Worm (Caenorhabditis elegans) whole organism, early embryonic: ENCODE results near the gene srg-33.
"Not testable (repeated sequence)": the region's sequence is repeated elsewhere in the genome, so short reads cannot be mapped to it uniquely, and the experiment has no call there.

Source experiments
- ceh-13 ChIP-seq: fragments of 200-800 bp; sonication (Bioruptor generic); optimal IDR thresholded peaks from 2 replicates; lab custom pipeline; 2018; ENCODE audit warnings: mild to moderate bottlenecking, missing genetic modification characterization, missing compliant biosample characterization
- flt-1 ChIP-seq: fragments of 200-800 bp; sonication (Bioruptor generic); IDR thresholded peaks from 2 replicates; pipeline ENCODE4 v1.3.6; 2022; ENCODE audit warnings: missing genetic modification characterization, missing compliant biosample characterization

DNA sequence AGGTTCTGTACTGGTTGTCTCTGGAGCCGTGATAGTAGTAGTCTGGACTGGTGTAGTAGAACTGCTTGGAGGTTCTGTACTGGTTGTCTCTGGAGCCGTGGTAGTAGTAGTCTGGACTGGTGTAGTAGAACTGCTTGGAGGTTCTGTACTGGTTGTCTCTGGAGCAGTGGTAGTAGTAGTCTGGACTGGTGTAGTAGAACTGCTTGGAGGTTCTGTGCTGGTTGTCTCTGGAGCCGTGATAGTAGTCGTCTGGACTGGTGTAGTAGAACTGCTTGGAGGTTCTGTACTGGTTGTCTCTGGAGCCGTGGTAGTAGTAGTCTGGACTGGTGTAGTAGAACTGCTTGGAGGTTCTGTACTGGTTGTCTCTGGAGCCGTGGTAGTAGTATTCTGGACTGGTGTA lies 37.5 kb downstream of the srg-33 start:
- not testable (repeated sequence) for TF ChIP-seq ceh-13 (GFP tag; lab: Kevin White, UChicago); flt-1 (GFP tag; lab: Robert Waterston, UW)
